Worm (Caenorhabditis elegans): ENCODE measurements around the gene ZK938.11.

The ZK938.11 gene

ce11 chrII:9838260-9838935 lies 1.8 kb downstream of the ZK938.11 start, which contains the start of gene arrd-4:
Gene arrd-4 (minus strand): TSS chrII:9838310.
- TF ChIP-seq ceh-24 (tag; optimal IDR thresholded peaks at IDR 0.05) (no peak), ceh-14 (tag; optimal IDR thresholded peaks at IDR 0.05) (peak; percentile 40), unc-42 (tag; optimal IDR thresholded peaks at IDR 0.05) (peak; percentile 91), nfya-1 (tag; optimal IDR thresholded peaks at IDR 0.05) (peak; percentile 9), unc-86 (tag; optimal IDR thresholded peaks at IDR 0.05) (no peak), unc-3 (GFP tag; conservative IDR thresholded peaks at IDR 0.05) (no peak), unc-3 (tag; optimal IDR thresholded peaks at IDR 0.05) (no peak)

- TF ChIP-seq ttx-3 (tag; optimal IDR thresholded peaks at IDR 0.05) (no peak), nfya-1 (tag; optimal IDR thresholded peaks at IDR 0.05) (no peak), pha-2 (tag; optimal IDR thresholded peaks at IDR 0.05) (no peak), gmeb-2 (tag; optimal IDR thresholded peaks at IDR 0.05) (no peak), pat-9 (tag; optimal IDR thresholded peaks at IDR 0.05) (no peak), C08G9.2 (tag; optimal IDR thresholded peaks at IDR 0.05) (no peak), ahr-1 (tag; optimal IDR thresholded peaks at IDR 0.05) (no peak), ceh-30 (tag; optimal IDR thresholded peaks at IDR 0.05) (no peak), che-1 (tag; optimal IDR thresholded peaks at IDR 0.05) (no peak), odd-2 (tag; optimal IDR thresholded peaks at IDR 0.05) (no peak), ceh-34 (tag; optimal IDR thresholded peaks at IDR 0.05) (no peak), lim-6 (tag; optimal IDR thresholded peaks at IDR 0.05) (no peak), nhr-232 (tag; optimal IDR thresholded peaks at IDR 0.05) (no peak)
Observed at ce11 chrII:9835958-9836357, 4.3 kb downstream of the ZK938.11 start.

ce11 chrII:9834921-9835320 lies 5.3 kb downstream of the ZK938.11 start, which contains the start of gene arrd-5:
Gene arrd-5 (plus strand): TSS chrII:9835221.
- TF ChIP-seq ceh-34 (tag; optimal IDR thresholded peaks at IDR 0.05) (no peak), Y22D7AL.16 (tag; optimal IDR thresholded peaks at IDR 0.05) (no peak), ceh-18 (tag; optimal IDR thresholded peaks at IDR 0.05) (no peak), ceh-30 (tag; optimal IDR thresholded peaks at IDR 0.05) (no peak), ceh-22 (tag; optimal IDR thresholded peaks at IDR 0.05) (no peak), nhr-232 (tag; optimal IDR thresholded peaks at IDR 0.05) (no peak), dmd-4 (tag; optimal IDR thresholded peaks at IDR 0.05; ENCODE audit: borderline replicate concordance) (no peak), unc-86 (tag; optimal IDR thresholded peaks at IDR 0.05) (no peak), ceh-14 (tag; optimal IDR thresholded peaks at IDR 0.05) (no peak), sox-2 (GFP tag; IDR thresholded peaks at IDR 0.05) (no peak), hlh-6 (tag; optimal IDR thresholded peaks at IDR 0.05) (no peak), ahr-1 (tag; optimal IDR thresholded peaks at IDR 0.05) (no peak), tbx-7 (tag; optimal IDR thresholded peaks at IDR 0.05) (no peak), tbx-2 (tag; optimal IDR thresholded peaks at IDR 0.05) (no peak), hlh-30 (tag; optimal IDR thresholded peaks at IDR 0.05; ENCODE audit: insufficient read depth) (no peak), T23F11.4 (GFP tag; optimal IDR thresholded peaks at IDR 0.05) (no peak)

- TF ChIP-seq dve-1 (tag; optimal IDR thresholded peaks at IDR 0.05), result no peak
- TF ChIP-seq sdc-2 (tag; optimal IDR thresholded peaks at IDR 0.05), result no peak
- TF ChIP-seq nhr-11 (tag; optimal IDR thresholded peaks at IDR 0.05), result peak; percentile 21
- no peak for TF ChIP-seq ttx-3 (tag; optimal IDR thresholded peaks at IDR 0.05)
- no peak for TF ChIP-seq mec-3 (tag; optimal IDR thresholded peaks at IDR 0.05; ENCODE audit: borderline replicate concordance)
- TF ChIP-seq nfya-1 (tag; optimal IDR thresholded peaks at IDR 0.05), result no peak
Observed at ce11 chrII:9833855-9834254, 6.4 kb downstream of the ZK938.11 start, which contains the start of gene ZK938.3. Gene ZK938.3 (minus strand): TSS chrII:9833955.

ce11 chrII:9831033-9831432 lies 9.2 kb downstream of the ZK938.11 start, which contains the start of gene ZK938.12:
Gene ZK938.12 (plus strand): TSS chrII:9831333.
- no peak for TF ChIP-seq npax-4 (tag; optimal IDR thresholded peaks at IDR 0.05)
- no peak for TF ChIP-seq ceh-6 (GFP tag; optimal IDR thresholded peaks at IDR 0.05)
- no peak for TF ChIP-seq unc-42 (tag; optimal IDR thresholded peaks at IDR 0.05)
- TF ChIP-seq pha-4 (tag; optimal IDR thresholded peaks at IDR 0.05), result no peak
- no peak for TF ChIP-seq C08G9.2 (tag; optimal IDR thresholded peaks at IDR 0.05)
- no peak for TF ChIP-seq nfya-1 (tag; optimal IDR thresholded peaks at IDR 0.05)
- no peak for TF ChIP-seq K02D7.2 (tag; optimal IDR thresholded peaks at IDR 0.05)
- no peak for TF ChIP-seq unc-55 (GFP tag; optimal IDR thresholded peaks at IDR 0.05)
- no peak for TF ChIP-seq pax-1 (tag; optimal IDR thresholded peaks at IDR 0.05)
- no peak for TF ChIP-seq hlh-6 (tag; optimal IDR thresholded peaks at IDR 0.05)
- TF ChIP-seq che-1 (tag; optimal IDR thresholded peaks at IDR 0.05), result no peak
- no peak for TF ChIP-seq ceh-22 (tag; optimal IDR thresholded peaks at IDR 0.05)

Data from whole organism, late embryonic.